Worm (Caenorhabditis elegans): ENCODE results near the gene R160.12.

The R160.12 gene

ce11 chrX:4391680-4392079 is 14.1 kb upstream of the R160.12 start:
- TF ChIP-seq hnd-1 (tag; optimal IDR thresholded peaks at IDR 0.05) (no peak), tbx-37 (GFP tag; conservative IDR thresholded peaks at IDR 0.05) (no peak), B0310.2 (tag; optimal IDR thresholded peaks at IDR 0.05) (no peak), tra-4 (tag; optimal IDR thresholded peaks at IDR 0.05) (no peak), hmg-4 (GFP tag; optimal IDR thresholded peaks at IDR 0.05) (no peak), ceh-13 (GFP tag; optimal IDR thresholded peaks at IDR 0.05) (no peak), ama-1 (optimal IDR thresholded peaks at IDR 0.05) (no peak), ceh-36 (tag; optimal IDR thresholded peaks at IDR 0.05) (no peak), tbx-11 (GFP tag; IDR thresholded peaks at IDR 0.05) (no peak), F13C5.2 (tag; optimal IDR thresholded peaks at IDR 0.05) (no peak), sea-1 (GFP tag; conservative IDR thresholded peaks at IDR 0.05) (no peak), aly-1 (tag; optimal IDR thresholded peaks at IDR 0.05) (no peak), ets-7 (tag; optimal IDR thresholded peaks at IDR 0.05) (no peak), hmbx-1 (tag; optimal IDR thresholded peaks at IDR 0.05) (no peak), pes-1 (GFP tag; IDR thresholded peaks at IDR 0.05) (no peak)

- TF ChIP-seq pes-1 (GFP tag; IDR thresholded peaks at IDR 0.05) (no peak), aly-1 (tag; optimal IDR thresholded peaks at IDR 0.05) (peak; percentile 4), flt-1 (GFP tag; IDR thresholded peaks at IDR 0.05) (no peak), hmg-4 (GFP tag; optimal IDR thresholded peaks at IDR 0.05) (peak; percentile 77), ceh-13 (GFP tag; optimal IDR thresholded peaks at IDR 0.05) (no peak), hmbx-1 (tag; optimal IDR thresholded peaks at IDR 0.05) (no peak), tbx-11 (GFP tag; IDR thresholded peaks at IDR 0.05) (no peak), F13C5.2 (tag; optimal IDR thresholded peaks at IDR 0.05) (peak; percentile 55)
These were observed 11.3 kb upstream of the R160.12 start, which contains the start of gene dpy-23 for ce11 chrX:4388834-4389409. Gene dpy-23 (plus strand): TSS chrX:4389359.

ce11 chrX:4386493-4386892 is 8.9 kb upstream of the R160.12 start:
- TF ChIP-seq F13C5.2 (tag; optimal IDR thresholded peaks at IDR 0.05) (no peak), B0310.2 (tag; optimal IDR thresholded peaks at IDR 0.05) (no peak), scrt-1 (GFP tag; IDR thresholded peaks at IDR 0.05) (no peak), hmbx-1 (tag; optimal IDR thresholded peaks at IDR 0.05) (no peak), hnd-1 (tag; optimal IDR thresholded peaks at IDR 0.05) (no peak), tra-4 (tag; optimal IDR thresholded peaks at IDR 0.05) (no peak), aly-1 (tag; optimal IDR thresholded peaks at IDR 0.05) (no peak), hmg-4 (GFP tag; optimal IDR thresholded peaks at IDR 0.05) (no peak), flt-1 (GFP tag; IDR thresholded peaks at IDR 0.05) (no peak), ceh-13 (GFP tag; optimal IDR thresholded peaks at IDR 0.05) (no peak), pes-1 (GFP tag; IDR thresholded peaks at IDR 0.05) (no peak), ets-7 (tag; optimal IDR thresholded peaks at IDR 0.05) (no peak), ama-1 (optimal IDR thresholded peaks at IDR 0.05) (no peak)

ce11 chrX:4383316-4383936 is 5.8 kb upstream of the R160.12 start, which contains the start of gene lst-2:
Gene lst-2 (minus strand): TSS chrX:4383366.
- TF ChIP-seq B0310.2 (tag; optimal IDR thresholded peaks at IDR 0.05) = no peak
- TF ChIP-seq F13C5.2 (tag; optimal IDR thresholded peaks at IDR 0.05) = no peak
- TF ChIP-seq tbx-37 (GFP tag; conservative IDR thresholded peaks at IDR 0.05) = no peak
- TF ChIP-seq tra-4 (tag; optimal IDR thresholded peaks at IDR 0.05) = no peak
- no peak for TF ChIP-seq flt-1 (GFP tag; IDR thresholded peaks at IDR 0.05)
- TF ChIP-seq sea-1 (GFP tag; conservative IDR thresholded peaks at IDR 0.05) = no peak
- no peak for TF ChIP-seq ama-1 (optimal IDR thresholded peaks at IDR 0.05)
- no peak for TF ChIP-seq ceh-36 (tag; optimal IDR thresholded peaks at IDR 0.05)
- TF ChIP-seq aly-1 (tag; optimal IDR thresholded peaks at IDR 0.05) = no peak
- no peak for TF ChIP-seq tbx-11 (GFP tag; IDR thresholded peaks at IDR 0.05)
- TF ChIP-seq hnd-1 (tag; optimal IDR thresholded peaks at IDR 0.05) = no peak
- no peak for TF ChIP-seq hmbx-1 (tag; optimal IDR thresholded peaks at IDR 0.05)
- no peak for TF ChIP-seq hmg-4 (GFP tag; optimal IDR thresholded peaks at IDR 0.05)
- no peak for TF ChIP-seq ets-7 (tag; optimal IDR thresholded peaks at IDR 0.05)

ce11 chrX:4376801-4377200 is 788 bp downstream of the R160.12 start, which contains the start of gene R160.2:
Gene R160.2 (minus strand): TSS chrX:4376901.
- no peak for TF ChIP-seq hmbx-1 (tag; optimal IDR thresholded peaks at IDR 0.05)
- TF ChIP-seq tra-4 (tag; optimal IDR thresholded peaks at IDR 0.05) = no peak
- TF ChIP-seq tbx-11 (GFP tag; IDR thresholded peaks at IDR 0.05) = no peak
- TF ChIP-seq ama-1 (optimal IDR thresholded peaks at IDR 0.05) = no peak
- TF ChIP-seq hnd-1 (tag; optimal IDR thresholded peaks at IDR 0.05) = no peak
- no peak for TF ChIP-seq ets-7 (tag; optimal IDR thresholded peaks at IDR 0.05)
- TF ChIP-seq sea-1 (GFP tag; conservative IDR thresholded peaks at IDR 0.05) = no peak
- TF ChIP-seq ceh-36 (tag; optimal IDR thresholded peaks at IDR 0.05) = no peak
- TF ChIP-seq flt-1 (GFP tag; IDR thresholded peaks at IDR 0.05) = no peak
- no peak for TF ChIP-seq scrt-1 (GFP tag; IDR thresholded peaks at IDR 0.05)
- no peak for TF ChIP-seq aly-1 (tag; optimal IDR thresholded peaks at IDR 0.05)
- TF ChIP-seq B0310.2 (tag; optimal IDR thresholded peaks at IDR 0.05) = no peak
- no peak for TF ChIP-seq F13C5.2 (tag; optimal IDR thresholded peaks at IDR 0.05)

- no peak for TF ChIP-seq hnd-1 (tag; optimal IDR thresholded peaks at IDR 0.05)
- TF ChIP-seq hmbx-1 (tag; optimal IDR thresholded peaks at IDR 0.05) = no peak
- no peak for TF ChIP-seq F13C5.2 (tag; optimal IDR thresholded peaks at IDR 0.05)
- TF ChIP-seq B0310.2 (tag; optimal IDR thresholded peaks at IDR 0.05) = no peak
- TF ChIP-seq pes-1 (GFP tag; IDR thresholded peaks at IDR 0.05) = no peak
- no peak for TF ChIP-seq tbx-11 (GFP tag; IDR thresholded peaks at IDR 0.05)
- no peak for TF ChIP-seq sea-1 (GFP tag; conservative IDR thresholded peaks at IDR 0.05)
- no peak for TF ChIP-seq ceh-13 (GFP tag; optimal IDR thresholded peaks at IDR 0.05)
These were observed 4.5 kb downstream of the R160.12 start, which contains the start of gene R160.6 for ce11 chrX:4373123-4373522. Gene R160.6 (minus strand): TSS chrX:4373223.

ce11 chrX:4371988-4372387 is 5.6 kb downstream of the R160.12 start, which contains the start of gene R160.14:
Gene R160.14 (minus strand): TSS chrX:4372088.
- TF ChIP-seq scrt-1 (GFP tag; IDR thresholded peaks at IDR 0.05) = no peak
- TF ChIP-seq hmbx-1 (tag; optimal IDR thresholded peaks at IDR 0.05) = no peak
- TF ChIP-seq sea-1 (GFP tag; conservative IDR thresholded peaks at IDR 0.05) = no peak
- TF ChIP-seq hmg-4 (GFP tag; optimal IDR thresholded peaks at IDR 0.05) = no peak
- TF ChIP-seq aly-1 (tag; optimal IDR thresholded peaks at IDR 0.05) = no peak
